Worm (Caenorhabditis elegans) whole organism, early embryonic: ENCODE data around the gene gst-39.

Experiments
- B0310.2 ChIP-seq: sonication (generic microtip); optimal IDR thresholded peaks from 2 replicates; lab custom pipeline; 2016; ENCODE audit warnings: mild to moderate bottlenecking, missing genetic modification characterization, missing compliant biosample characterization
- F13C5.2 ChIP-seq: sonication (generic microtip); optimal IDR thresholded peaks from 2 replicates; lab custom pipeline; 2017; ENCODE audit warnings: mild to moderate bottlenecking, missing genetic modification characterization, inconsistent platforms, missing compliant biosample characterization
- aly-1 ChIP-seq: sonication (generic microtip); optimal IDR thresholded peaks from 2 replicates; lab custom pipeline; 2016; ENCODE audit warnings: missing genetic modification characterization, missing compliant biosample characterization
- ama-1 ChIP-seq: fragments of 150-350 bp; optimal IDR thresholded peaks from 2 replicates; lab custom pipeline; 2014
- ceh-13 ChIP-seq: fragments of 200-800 bp; sonication (Bioruptor generic); optimal IDR thresholded peaks from 2 replicates; lab custom pipeline; 2018; ENCODE audit warnings: mild to moderate bottlenecking, missing genetic modification characterization, missing compliant biosample characterization
- ceh-36 ChIP-seq: sonication (generic microtip); optimal IDR thresholded peaks from 2 replicates; lab custom pipeline; 2016; ENCODE audit warnings: missing genetic modification characterization, inconsistent platforms, missing compliant biosample characterization
- ets-7 ChIP-seq: sonication (generic microtip); optimal IDR thresholded peaks from 2 replicates; lab custom pipeline; 2016; ENCODE audit warnings: missing genotype, missing genetic modification characterization, missing compliant biosample characterization
- flt-1 ChIP-seq: fragments of 200-800 bp; sonication (Bioruptor generic); IDR thresholded peaks from 2 replicates; pipeline ENCODE4 v1.3.6; 2022; ENCODE audit warnings: missing genetic modification characterization, missing compliant biosample characterization
- hmbx-1 ChIP-seq: sonication (generic microtip); optimal IDR thresholded peaks from 2 replicates; lab custom pipeline; 2016; ENCODE audit warnings: mild to moderate bottlenecking, missing genetic modification characterization, missing compliant biosample characterization
- hmg-4 ChIP-seq: fragments of 200-800 bp; sonication (Bioruptor generic); optimal IDR thresholded peaks from 2 replicates; lab custom pipeline; 2018; ENCODE audit warnings: mild to moderate bottlenecking, missing genetic modification characterization, missing compliant biosample characterization
- hnd-1 ChIP-seq: sonication (generic microtip); optimal IDR thresholded peaks from 2 replicates; lab custom pipeline; 2016; ENCODE audit warnings: missing genetic modification characterization, missing compliant biosample characterization
- pes-1 ChIP-seq: fragments of 200-800 bp; sonication (Bioruptor generic); IDR thresholded peaks from 2 replicates; pipeline ENCODE4 v1.3.6; 2022; ENCODE audit warnings: missing genetic modification reagents, missing genetic modification characterization, missing compliant biosample characterization
- scrt-1 ChIP-seq: fragments of 200-800 bp; sonication (Bioruptor generic); IDR thresholded peaks from 2 replicates; pipeline ENCODE4 v1.3.6; 2022; ENCODE audit warnings: missing genetic modification characterization, missing compliant biosample characterization
- sea-1 ChIP-seq: fragments of 200-800 bp; sonication (Bioruptor generic); conservative IDR thresholded peaks from 2 replicates; pipeline ENCODE4 v1.3.6; 2022; ENCODE audit warnings: missing genetic modification characterization, missing compliant biosample characterization
- tbx-11 ChIP-seq: fragments of 200-800 bp; sonication (Bioruptor generic); IDR thresholded peaks from 2 replicates; pipeline ENCODE4 v1.3.6; 2022; ENCODE audit warnings: missing genetic modification characterization, missing compliant biosample characterization
- tbx-37 ChIP-seq: fragments of 200-800 bp; sonication (Bioruptor generic); conservative IDR thresholded peaks from 2 replicates; pipeline ENCODE4 v1.3.6; 2022; ENCODE audit warnings: missing genetic modification reagents, missing genetic modification characterization, missing compliant biosample characterization
- tra-4 ChIP-seq: sonication (generic microtip); optimal IDR thresholded peaks from 2 replicates; lab custom pipeline; 2017; ENCODE audit warnings: missing genetic modification characterization, missing compliant biosample characterization

gst-39 gene

ce11 chrII:15196433-15196832, 24.7 kb upstream of the gst-39 start, which contains the start of gene spsb-1:
Gene spsb-1, plus strand, starts transcription at chrII:15196733.
- TF ChIP-seq tra-4 (tag; lab: Kevin White, UChicago) (no peak), hmg-4 (GFP tag; lab: Kevin White, UChicago) (no peak), B0310.2 (tag; lab: Kevin White, UChicago) (no peak), hmbx-1 (tag; lab: Kevin White, UChicago) (no peak), scrt-1 (no peak), sea-1 (GFP tag; lab: Robert Waterston, UW) (no peak), aly-1 (tag; lab: Kevin White, UChicago) (no peak), pes-1 (GFP tag; lab: Robert Waterston, UW) (no peak), ceh-13 (no peak), ceh-36 (tag; lab: Kevin White, UChicago) (no peak), hnd-1 (tag; lab: Kevin White, UChicago) (no peak), flt-1 (GFP tag; lab: Robert Waterston, UW) (no peak)

DNA sequence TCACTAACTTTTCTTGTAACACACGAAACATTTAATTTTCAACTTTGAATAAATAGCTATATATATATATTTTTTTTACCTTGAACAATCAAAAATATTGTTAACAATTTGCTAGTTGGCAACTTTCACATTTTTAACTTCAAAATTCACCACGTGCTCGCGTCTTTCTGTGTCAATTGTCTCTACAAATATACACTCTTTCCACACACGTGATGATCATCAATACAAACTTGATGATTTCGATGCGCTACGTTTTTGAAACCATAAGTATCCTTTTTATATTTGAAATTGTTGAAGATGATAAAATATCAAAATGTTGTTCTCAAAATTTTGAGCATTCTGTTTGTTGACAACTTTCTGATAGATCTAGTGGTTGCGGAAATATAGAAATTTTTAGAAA, 23.6 kb upstream of the gst-39 start:
- TF ChIP-seq hnd-1 (tag; lab: Kevin White, UChicago), result no peak
- no peak for TF ChIP-seq aly-1 (tag; lab: Kevin White, UChicago)

ce11 chrII:15193961-15194360, 22.2 kb upstream of the gst-39 start:
- TF ChIP-seq aly-1 (tag; lab: Kevin White, UChicago) (no peak), tra-4 (tag; lab: Kevin White, UChicago) (no peak), ama-1 (no peak), sea-1 (GFP tag; lab: Robert Waterston, UW) (no peak), pes-1 (GFP tag; lab: Robert Waterston, UW) (no peak), scrt-1 (no peak), F13C5.2 (no peak), tbx-11 (no peak), hmg-4 (GFP tag; lab: Kevin White, UChicago) (no peak), ceh-13 (no peak), ets-7 (no peak), tbx-37 (GFP tag; lab: Robert Waterston, UW) (no peak), hnd-1 (tag; lab: Kevin White, UChicago) (no peak), ceh-36 (tag; lab: Kevin White, UChicago) (no peak), flt-1 (GFP tag; lab: Robert Waterston, UW) (no peak), hmbx-1 (tag; lab: Kevin White, UChicago) (no peak), B0310.2 (tag; lab: Kevin White, UChicago) (no peak)

DNA sequence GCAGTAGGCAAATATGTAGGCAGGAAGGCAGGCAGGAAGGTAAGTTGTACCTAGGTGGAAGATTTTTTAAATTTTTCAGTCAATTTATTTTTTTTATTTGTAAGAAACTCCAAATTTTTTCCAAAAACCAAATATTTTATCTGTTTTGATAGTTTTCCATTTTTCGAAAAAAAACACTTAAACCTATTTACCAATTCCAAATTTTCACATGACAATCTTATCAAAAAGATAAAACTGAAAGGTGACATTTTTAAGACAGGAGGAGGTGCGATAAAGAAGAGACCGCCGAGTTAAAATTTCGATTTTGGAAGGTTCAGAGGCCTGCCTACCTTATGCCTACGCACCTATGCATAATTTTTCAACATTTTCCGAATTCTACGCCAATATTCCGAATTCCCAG, 19.3 kb upstream of the gst-39 start:
- no peak for TF ChIP-seq tra-4 (tag; lab: Kevin White, UChicago)
- no peak for TF ChIP-seq ets-7
- no peak for TF ChIP-seq sea-1 (GFP tag; lab: Robert Waterston, UW)
- no peak for TF ChIP-seq tbx-37 (GFP tag; lab: Robert Waterston, UW)
- TF ChIP-seq ceh-36 (tag; lab: Kevin White, UChicago), result no peak
- no peak for TF ChIP-seq scrt-1
- TF ChIP-seq flt-1 (GFP tag; lab: Robert Waterston, UW), result no peak

- no peak for TF ChIP-seq tra-4 (tag; lab: Kevin White, UChicago)
Measured at ce11 chrII:15189956-15190355, 18.2 kb upstream of the gst-39 start.

ce11 chrII:15185289-15185688, 13.6 kb upstream of the gst-39 start, which contains the start of gene gst-35:
Gene gst-35, minus strand, starts transcription at chrII:15185389.
- TF ChIP-seq aly-1 (tag; lab: Kevin White, UChicago), result no peak
- TF ChIP-seq B0310.2 (tag; lab: Kevin White, UChicago), result no peak
- no peak for TF ChIP-seq sea-1 (GFP tag; lab: Robert Waterston, UW)
- TF ChIP-seq hmbx-1 (tag; lab: Kevin White, UChicago), result no peak
- no peak for TF ChIP-seq hmg-4 (GFP tag; lab: Kevin White, UChicago)

DNA sequence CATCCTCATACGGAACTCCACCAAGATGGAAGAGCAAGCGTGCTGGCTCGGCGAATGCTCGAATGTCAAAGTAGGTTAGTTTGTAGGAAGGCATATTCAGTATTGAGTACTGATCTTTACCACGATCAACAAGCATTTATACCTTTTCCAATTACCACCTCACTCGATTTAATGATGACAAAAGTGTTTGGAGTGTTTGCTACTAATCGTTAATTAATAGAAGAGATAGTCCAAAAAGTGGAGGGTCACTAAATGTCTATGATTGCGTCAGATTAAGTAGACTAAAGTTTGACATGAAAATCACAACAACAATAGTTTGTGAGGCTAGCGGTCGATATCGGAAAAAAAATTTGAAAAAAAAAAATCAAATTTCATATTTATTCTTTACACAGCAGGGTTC, 11.4 kb upstream of the gst-39 start, which contains the start of gene gst-34:
Gene gst-34 (minus strand): TSS at position 101 of the 400 bp plus-strand sequence.
- TF ChIP-seq tbx-37 (GFP tag; lab: Robert Waterston, UW), result no peak
- TF ChIP-seq scrt-1, result no peak

DNA sequence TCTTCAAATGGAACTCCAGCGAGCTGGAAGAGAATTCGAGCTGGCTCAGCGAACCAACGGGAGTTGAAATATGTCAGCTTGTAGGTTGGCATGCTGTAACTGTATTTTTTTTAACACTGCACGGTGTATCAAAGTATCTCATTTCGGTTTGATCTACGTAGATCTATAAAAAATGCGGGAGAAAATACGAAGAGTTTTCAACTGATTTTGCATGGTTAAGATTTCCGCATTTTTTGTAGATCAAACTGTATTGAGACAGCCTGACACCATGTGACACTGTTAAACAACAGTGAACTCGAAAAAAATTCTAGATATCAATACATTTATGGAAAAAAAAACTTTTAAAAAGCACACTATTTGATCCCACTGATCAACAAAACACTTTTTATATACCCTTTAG, 6.8 kb upstream of the gst-39 start, which contains the start of gene gst-32:
Gene gst-32 (minus strand): TSS at position 101 of the 400 bp plus-strand sequence.
- TF ChIP-seq F13C5.2 (no peak), hmg-4 (GFP tag; lab: Kevin White, UChicago) (no peak), hnd-1 (tag; lab: Kevin White, UChicago) (no peak), tra-4 (tag; lab: Kevin White, UChicago) (no peak), ets-7 (no peak), tbx-11 (no peak), ceh-36 (tag; lab: Kevin White, UChicago) (no peak), sea-1 (GFP tag; lab: Robert Waterston, UW) (no peak), flt-1 (GFP tag; lab: Robert Waterston, UW) (no peak), hmbx-1 (tag; lab: Kevin White, UChicago) (no peak), scrt-1 (no peak), B0310.2 (tag; lab: Kevin White, UChicago) (no peak), pes-1 (GFP tag; lab: Robert Waterston, UW) (no peak), ceh-13 (no peak), ama-1 (no peak), tbx-37 (GFP tag; lab: Robert Waterston, UW) (no peak), aly-1 (tag; lab: Kevin White, UChicago) (no peak)
